Fruit fly (Drosophila melanogaster) whole organism, embryonic: ENCODE measurements around the gene NimC2.

ENCODE experiments used
- C15 ChIP-seq: fragments of 200-800 bp; sonication (Bioruptor generic); IDR thresholded peaks from 3 replicates; pipeline ENCODE4 v1.3.6; 2022; ENCODE audit warnings: missing biosample characterization, missing genetic modification characterization
- CG11398 ChIP-seq: fragments of 200-800 bp; sonication (Bioruptor generic); optimal IDR thresholded peaks from 2 replicates; lab custom pipeline; 2016; ENCODE audit warnings: missing biosample characterization, missing genetic modification characterization
- CG2116 ChIP-seq: fragments of 200-800 bp; sonication (Bioruptor generic); optimal IDR thresholded peaks from 3 replicates; lab custom pipeline; 2018; ENCODE audit warnings: missing biosample characterization, mild to moderate bottlenecking, missing genetic modification characterization
- CG34422 ChIP-seq: fragments of 200-800 bp; sonication (Bioruptor generic); IDR thresholded peaks from 3 replicates; pipeline ENCODE4 v1.3.6; 2022; ENCODE audit warnings: missing biosample characterization, missing genetic modification characterization
- Dll ChIP-seq: fragments of 200-800 bp; sonication (Bioruptor generic); IDR thresholded peaks from 4 replicates; pipeline ENCODE4 v1.3.6; 2022; ENCODE audit warnings: missing biosample characterization, missing genetic modification characterization; ENCODE audit not compliant: partially characterized antibody
- HLH4C ChIP-seq: fragments of 200-800 bp; sonication (Bioruptor generic); IDR thresholded peaks from 3 replicates; pipeline ENCODE4 v1.3.6; 2022; ENCODE audit warnings: missing biosample characterization, missing genetic modification characterization; ENCODE audit not compliant: partially characterized antibody
- Hey ChIP-seq: fragments of 200-800 bp; sonication (Bioruptor generic); optimal IDR thresholded peaks from 3 replicates; lab custom pipeline; 2018; ENCODE audit warnings: missing biosample characterization, mild to moderate bottlenecking, missing genetic modification characterization
- abd-A ChIP-seq: fragments of 200-800 bp; sonication (Bioruptor generic); optimal IDR thresholded peaks from 3 replicates; lab custom pipeline; 2019; ENCODE audit warnings: missing biosample characterization, mild to moderate bottlenecking, missing genetic modification characterization, moderate library complexity
- ap ChIP-seq: fragments of 200-800 bp; sonication (Bioruptor generic); IDR thresholded peaks from 2 replicates; pipeline ENCODE4 v1.3.6; 2022; ENCODE audit warnings: missing biosample characterization, missing genetic modification characterization
- ewg ChIP-seq: fragments of 200-800 bp; sonication (Bioruptor generic); optimal IDR thresholded peaks from 3 replicates; lab custom pipeline; 2017; ENCODE audit warnings: mild to moderate bottlenecking, missing biosample characterization, missing genetic modification reagents, missing genetic modification characterization
- gsb ChIP-seq: fragments of 200-800 bp; sonication (Bioruptor generic); IDR thresholded peaks from 2 replicates; pipeline ENCODE4 v1.3.6; 2022; ENCODE audit warnings: missing biosample characterization, missing genetic modification characterization
- mld ChIP-seq: fragments of 200-800 bp; sonication (Bioruptor generic); IDR thresholded peaks from 3 replicates; pipeline ENCODE4 v1.3.6; 2022; ENCODE audit warnings: missing biosample characterization, missing genetic modification characterization; ENCODE audit not compliant: partially characterized antibody
- nau ChIP-seq: fragments of 200-800 bp; sonication (Bioruptor generic); optimal IDR thresholded peaks from 3 replicates; lab custom pipeline; 2017; ENCODE audit warnings: missing biosample characterization, mild to moderate bottlenecking, missing genetic modification characterization, missing genetic modification reagents
- tap ChIP-seq: fragments of 200-800 bp; optimal IDR thresholded peaks from 3 replicates; lab custom pipeline; 2019; ENCODE audit warnings: missing biosample characterization, mild to moderate bottlenecking, missing genetic modification characterization, moderate library complexity

- TF ChIP-seq mld (GFP tag; lab: Robert Waterston, UW) = no peak
- no peak for TF ChIP-seq abd-A (tag; lab: Kevin White, UChicago)
- TF ChIP-seq gsb (GFP tag; lab: Robert Waterston, UW) = no peak
- no peak for TF ChIP-seq CG2116 (GFP tag; lab: Kevin White, UChicago)
- no peak for TF ChIP-seq Hey (tag; lab: Kevin White, UChicago)
- no peak for TF ChIP-seq tap (tag; lab: Kevin White, UChicago)
- TF ChIP-seq HLH4C (GFP tag; lab: Robert Waterston, UW) = no peak
- TF ChIP-seq Dll (GFP tag; lab: Robert Waterston, UW) = no peak
- TF ChIP-seq nau (GFP tag; lab: Kevin White, UChicago) = no peak
- TF ChIP-seq CG34422 (GFP tag; lab: Robert Waterston, UW) = no peak
- no peak for TF ChIP-seq ap
- no peak for TF ChIP-seq CG11398
- no peak for TF ChIP-seq ewg (GFP tag; lab: Kevin White, UChicago)
- no peak for TF ChIP-seq C15 (GFP tag; lab: Robert Waterston, UW)
These were observed 40.6 kb downstream of the NimC2 start for dm6 chr2L:14020545-14020874.
